Fruit fly (Drosophila melanogaster) whole organism, pupa: ENCODE measurements around the gene CG3529.
A peak's percentile ranks its signal among the peaks of the same experiment; 100 is the strongest.

Experiments used
- CG13204 ChIP-seq: fragments of 200-800 bp; sonication (Bioruptor generic); optimal IDR thresholded peaks from 2 replicates; lab custom pipeline; 2018; ENCODE audit warnings: missing biosample characterization, mild to moderate bottlenecking, missing genetic modification characterization, moderate library complexity
- CG4496 ChIP-seq: fragments of 200-800 bp; sonication (Bioruptor generic); IDR thresholded peaks from 3 replicates; pipeline ENCODE4 v1.3.6; 2022; ENCODE audit warnings: missing biosample characterization, missing genetic modification characterization
- D1 ChIP-seq: fragments of 200-800 bp; sonication (Bioruptor generic); optimal IDR thresholded peaks from 2 replicates; lab custom pipeline; 2018; ENCODE audit warnings: missing biosample characterization, mild to moderate bottlenecking, missing genetic modification characterization, moderate library complexity
- Pif1B ChIP-seq: fragments of 200-800 bp; sonication (Bioruptor generic); optimal IDR thresholded peaks from 3 replicates; lab custom pipeline; 2016; ENCODE audit warnings: missing biosample characterization, missing genetic modification characterization

DNA sequence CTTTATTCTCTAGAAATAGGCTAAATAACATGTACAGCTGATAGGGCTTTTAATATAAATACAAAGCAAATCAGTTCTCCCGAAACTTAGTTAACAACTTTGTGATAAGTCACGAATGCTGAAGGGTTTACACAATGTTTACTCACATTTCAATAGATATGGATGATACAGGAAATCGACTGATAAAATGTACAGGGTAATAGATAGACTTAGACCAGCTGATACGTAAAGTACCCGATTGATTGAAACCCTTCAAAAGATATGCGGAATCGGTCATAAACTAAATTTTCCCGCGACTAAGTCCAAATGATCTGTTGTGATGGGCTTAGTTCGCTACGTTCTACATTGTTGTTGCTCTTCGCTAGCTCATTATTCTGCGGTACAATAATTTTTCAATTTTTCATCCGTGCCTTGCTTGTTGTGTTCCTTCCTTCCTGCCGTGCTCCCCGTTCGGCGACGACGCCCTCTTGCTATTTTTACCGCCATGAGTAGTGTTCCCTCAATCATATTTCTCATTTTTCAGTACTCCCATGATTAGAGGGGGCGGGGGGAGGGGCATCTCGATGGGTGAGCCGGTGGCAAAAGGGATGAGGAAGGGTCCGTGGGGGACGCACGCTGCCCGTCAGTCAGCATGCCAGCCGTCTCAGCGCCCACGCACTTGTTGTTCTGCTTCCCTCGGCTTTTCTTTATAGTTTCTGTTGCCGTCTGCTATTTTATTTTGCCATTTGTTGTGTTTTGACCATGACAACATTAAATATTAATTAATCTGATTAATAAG lies 13.7 kb upstream of the CG3529 start:
- peak; percentile 11 for TF ChIP-seq CG13204 (GFP tag; lab: Kevin White, UChicago)
- TF ChIP-seq D1: no peak
- TF ChIP-seq CG4496: no peak
- no peak for TF ChIP-seq Pif1B (GFP tag; lab: Kevin White, UChicago)
